Fruit fly (Drosophila melanogaster) S2 (cell line): ENCODE measurements around the gene Nhe1.

ENCODE experiments used
- CG8478 ChIP-seq: fragments of >200 bp; optimal IDR thresholded peaks from 2 replicates; lab custom pipeline; 2018
- CTCF ChIP-seq, 2 experiments: fragments of >200 bp; optimal IDR thresholded peaks; 2 replicates each; lab custom pipeline; 2018

The Nhe1 gene

dm6 chr2L:85701-86100 lies 20.8 kb downstream of the Nhe1 start:
- no peak for TF ChIP-seq CTCF (optimal IDR thresholded peaks at IDR 0.05; lab: Kevin White, UChicago)
- TF ChIP-seq CG8478 (lab: Kevin White, UChicago) = no peak

- TF ChIP-seq CTCF (optimal IDR thresholded peaks at IDR 0.05; lab: Kevin White, UChicago) (no peak), CG8478 (lab: Kevin White, UChicago) (no peak)
Measured at dm6 chr2L:85099-85498, 21.4 kb downstream of the Nhe1 start.

- TF ChIP-seq CTCF (optimal IDR thresholded peaks at IDR 0.05; lab: Kevin White, UChicago) (no peak), CG8478 (lab: Kevin White, UChicago) (no peak)
Measured at dm6 chr2L:82080-82479, 24.5 kb downstream of the Nhe1 start.

dm6 chr2L:81198-81597 lies 25.3 kb downstream of the Nhe1 start:
- TF ChIP-seq CG8478 (lab: Kevin White, UChicago) (no peak), CTCF (optimal IDR thresholded peaks at IDR 0.05; lab: Kevin White, UChicago) (no peak)

dm6 chr2L:78828-79227 lies 27.7 kb downstream of the Nhe1 start:
- no peak for TF ChIP-seq CG8478 (lab: Kevin White, UChicago)
- TF ChIP-seq CTCF (optimal IDR thresholded peaks at IDR 0.05; lab: Kevin White, UChicago) = no peak

- TF ChIP-seq CG8478 (lab: Kevin White, UChicago) (no peak), CTCF (optimal IDR thresholded peaks at IDR 0.05; lab: Kevin White, UChicago) (no peak)
Measured at dm6 chr2L:76048-76447, 30.5 kb downstream of the Nhe1 start, which contains the start of gene CG11374. Gene CG11374, plus strand, starts transcription at chr2L:76348.

dm6 chr2L:73760-74388 lies 32.7 kb downstream of the Nhe1 start:
- TF ChIP-seq CTCF (optimal IDR thresholded peaks at IDR 0.05; lab: Kevin White, UChicago) (no peak), CG8478 (lab: Kevin White, UChicago) (no peak)

- TF ChIP-seq CG8478 (lab: Kevin White, UChicago) (no peak), CTCF (optimal IDR thresholded peaks at IDR 0.05; lab: Kevin White, UChicago) (peak; percentile 59 to 62)
Measured at dm6 chr2L:72752-73435, 33.6 kb downstream of the Nhe1 start.

dm6 chr2L:71869-72751 lies 34.4 kb downstream of the Nhe1 start:
- TF ChIP-seq CG8478 (lab: Kevin White, UChicago) (no peak), CTCF (optimal IDR thresholded peaks at IDR 0.05; lab: Kevin White, UChicago) (no peak)

dm6 chr2L:71457-71856 lies 35.1 kb downstream of the Nhe1 start, which contains the start of gene galectin:
Gene galectin, plus strand, starts transcription at chr2L:71757.
- TF ChIP-seq CTCF (optimal IDR thresholded peaks at IDR 0.05; lab: Kevin White, UChicago) = no peak
- no peak for TF ChIP-seq CG8478 (lab: Kevin White, UChicago)

dm6 chr2L:69560-69959 lies 37.0 kb downstream of the Nhe1 start:
- no peak for TF ChIP-seq CG8478 (lab: Kevin White, UChicago)
- no peak for TF ChIP-seq CTCF (optimal IDR thresholded peaks at IDR 0.05; lab: Kevin White, UChicago)

dm6 chr2L:67279-67657 lies 39.3 kb downstream of the Nhe1 start:
- TF ChIP-seq CTCF (optimal IDR thresholded peaks at IDR 0.05; lab: Kevin White, UChicago) (no peak), CG8478 (lab: Kevin White, UChicago) (no peak)

dm6 chr2L:66369-67278 lies 39.9 kb downstream of the Nhe1 start, which contains the start of gene dbr:
Gene dbr, plus strand, starts transcription at chr2L:66482.
- TF ChIP-seq CTCF (optimal IDR thresholded peaks at IDR 0.05; lab: Kevin White, UChicago) (no peak), CG8478 (lab: Kevin White, UChicago) (no peak)
